Worm (Caenorhabditis elegans): Measurements from ENCODE around the gene lin-31.

DNA sequence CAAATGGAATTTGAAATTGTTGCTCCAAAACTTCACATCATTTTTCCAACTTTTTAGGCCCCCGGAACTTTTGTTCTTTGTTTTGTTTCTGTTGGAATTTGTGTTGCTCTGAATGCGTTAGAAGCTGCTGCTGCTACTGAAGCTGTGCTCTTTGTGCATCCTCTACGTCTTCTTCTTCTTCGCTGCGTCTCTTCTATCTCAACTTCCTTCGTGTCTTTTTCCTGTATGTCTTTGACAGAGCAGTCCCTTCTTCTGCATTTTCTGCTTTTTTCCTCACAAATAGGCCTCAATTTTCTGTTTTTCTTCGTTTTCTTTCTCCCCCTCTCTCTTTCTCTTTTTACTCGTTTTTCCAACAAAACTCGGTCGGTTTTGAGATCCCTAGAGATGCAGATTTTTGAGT lies 21.1 kb upstream of the lin-31 start:
- TF ChIP-seq C34B4.2 (tag; optimal IDR thresholded peaks at IDR 0.05) (no peak), rnt-1 (tag; optimal IDR thresholded peaks at IDR 0.05) (no peak), nhr-12 (tag; optimal IDR thresholded peaks at IDR 0.05) (no peak), nhr-11 (tag; optimal IDR thresholded peaks at IDR 0.05) (no peak), ztf-11 (tag; optimal IDR thresholded peaks at IDR 0.05) (no peak)

Data from whole organism, L1 larva.